Worm (Caenorhabditis elegans): Measurements from ENCODE around the gene F22B5.6.

Gene F22B5.6

ce11 chrII:8456681-8457389, 841 bp upstream of the F22B5.6 start:
- no peak for TF ChIP-seq ceh-24 (tag; optimal IDR thresholded peaks at IDR 0.05)
- TF ChIP-seq pax-1 (tag; optimal IDR thresholded peaks at IDR 0.05): no peak
- no peak for TF ChIP-seq ceh-9 (tag; optimal IDR thresholded peaks at IDR 0.05)
- no peak for TF ChIP-seq pha-2 (tag; optimal IDR thresholded peaks at IDR 0.05)
- no peak for TF ChIP-seq C08G9.2 (tag; optimal IDR thresholded peaks at IDR 0.05)
- TF ChIP-seq sdc-2 (tag; optimal IDR thresholded peaks at IDR 0.05): no peak
- no peak for TF ChIP-seq ztf-16 (tag; optimal IDR thresholded peaks at IDR 0.05)
- TF ChIP-seq zip-5 (tag; optimal IDR thresholded peaks at IDR 0.05): no peak
- no peak for TF ChIP-seq ahr-1 (tag; optimal IDR thresholded peaks at IDR 0.05)
- no peak for TF ChIP-seq hlh-15 (tag; optimal IDR thresholded peaks at IDR 0.05)
- TF ChIP-seq ceh-18 (tag; optimal IDR thresholded peaks at IDR 0.05): no peak
- TF ChIP-seq ttx-3 (tag; optimal IDR thresholded peaks at IDR 0.05): no peak
- TF ChIP-seq nhr-11 (tag; optimal IDR thresholded peaks at IDR 0.05): no peak
- TF ChIP-seq C38D4.7 (GFP tag; optimal IDR thresholded peaks at IDR 0.05): no peak
- TF ChIP-seq T23F11.4 (GFP tag; optimal IDR thresholded peaks at IDR 0.05): no peak
- TF ChIP-seq K09A11.1 (tag; optimal IDR thresholded peaks at IDR 0.05; ENCODE audit: insufficient read depth): no peak
- TF ChIP-seq tbx-7 (tag; optimal IDR thresholded peaks at IDR 0.05): no peak
- TF ChIP-seq odd-2 (tag; optimal IDR thresholded peaks at IDR 0.05): no peak

ce11 chrII:8454513-8454912, 1.5 kb downstream of the F22B5.6 start, which contains the start of gene F22B5.5:
Gene F22B5.5 (minus strand): TSS chrII:8454613.
- TF ChIP-seq che-1 (tag; optimal IDR thresholded peaks at IDR 0.05) (no peak), K02D7.2 (tag; optimal IDR thresholded peaks at IDR 0.05) (no peak), pqm-1 (tag; optimal IDR thresholded peaks at IDR 0.05) (no peak), Y22D7AL.16 (tag; optimal IDR thresholded peaks at IDR 0.05) (no peak), ceh-48 (tag; optimal IDR thresholded peaks at IDR 0.05) (no peak), pag-3 (tag; optimal IDR thresholded peaks at IDR 0.05; ENCODE audit: borderline replicate concordance) (no peak)

DNA sequence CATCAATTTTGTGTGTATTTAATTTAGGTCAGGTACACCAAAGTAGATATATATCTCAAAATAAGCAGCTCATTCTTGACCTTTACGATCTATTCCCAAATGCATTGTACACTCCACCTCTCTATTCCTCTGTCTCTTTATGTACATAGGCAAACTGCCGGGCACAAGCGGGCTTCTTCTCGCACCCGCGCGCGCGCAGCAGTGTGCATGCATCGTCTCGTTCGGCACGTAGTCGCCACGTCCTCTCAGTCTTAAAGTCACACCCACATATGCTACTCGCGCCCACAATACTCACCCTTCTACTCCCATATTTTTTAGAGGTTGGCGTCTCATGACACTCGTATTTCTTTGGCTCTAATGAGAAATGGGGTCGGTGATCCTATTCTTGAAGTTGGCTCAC, 4.6 kb downstream of the F22B5.6 start:
- TF ChIP-seq ceh-14 (tag; optimal IDR thresholded peaks at IDR 0.05) (no peak), ceh-31 (tag; optimal IDR thresholded peaks at IDR 0.05) (no peak), lin-11 (tag; optimal IDR thresholded peaks at IDR 0.05) (no peak), sdc-2 (tag; optimal IDR thresholded peaks at IDR 0.05) (no peak), ceh-2 (tag; optimal IDR thresholded peaks at IDR 0.05) (no peak), ceh-34 (tag; optimal IDR thresholded peaks at IDR 0.05) (no peak)

ce11 chrII:8450750-8451149, 5.2 kb downstream of the F22B5.6 start:
- TF ChIP-seq ceh-34 (tag; optimal IDR thresholded peaks at IDR 0.05): no peak
- no peak for TF ChIP-seq ceh-14 (tag; optimal IDR thresholded peaks at IDR 0.05)
- TF ChIP-seq ceh-18 (tag; optimal IDR thresholded peaks at IDR 0.05): no peak
- no peak for TF ChIP-seq fax-1 (tag; optimal IDR thresholded peaks at IDR 0.05)
- no peak for TF ChIP-seq ahr-1 (tag; optimal IDR thresholded peaks at IDR 0.05)
- TF ChIP-seq elt-2 (tag; optimal IDR thresholded peaks at IDR 0.05): no peak
- no peak for TF ChIP-seq ztf-16 (tag; optimal IDR thresholded peaks at IDR 0.05)
- TF ChIP-seq zip-5 (tag; optimal IDR thresholded peaks at IDR 0.05): no peak

- no peak for TF ChIP-seq lim-6 (tag; optimal IDR thresholded peaks at IDR 0.05)
- no peak for TF ChIP-seq lin-11 (tag; optimal IDR thresholded peaks at IDR 0.05)
- TF ChIP-seq ceh-22 (tag; optimal IDR thresholded peaks at IDR 0.05): no peak
- TF ChIP-seq ztf-16 (tag; optimal IDR thresholded peaks at IDR 0.05): no peak
- TF ChIP-seq pqm-1 (tag; optimal IDR thresholded peaks at IDR 0.05): no peak
- TF ChIP-seq ceh-24 (tag; optimal IDR thresholded peaks at IDR 0.05): no peak
- no peak for TF ChIP-seq pha-4 (tag; optimal IDR thresholded peaks at IDR 0.05)
- TF ChIP-seq gmeb-2 (tag; optimal IDR thresholded peaks at IDR 0.05): no peak
- no peak for TF ChIP-seq pros-1 (tag; optimal IDR thresholded peaks at IDR 0.05)
- no peak for TF ChIP-seq tbx-2 (tag; optimal IDR thresholded peaks at IDR 0.05)
- no peak for TF ChIP-seq tbx-7 (tag; optimal IDR thresholded peaks at IDR 0.05)
- no peak for TF ChIP-seq ref-2 (tag; optimal IDR thresholded peaks at IDR 0.05)
- TF ChIP-seq syd-9 (tag; optimal IDR thresholded peaks at IDR 0.05): no peak
- TF ChIP-seq ahr-1 (tag; optimal IDR thresholded peaks at IDR 0.05): no peak
- no peak for TF ChIP-seq Y22D7AL.16 (tag; optimal IDR thresholded peaks at IDR 0.05)
- no peak for TF ChIP-seq unc-55 (GFP tag; optimal IDR thresholded peaks at IDR 0.05)
- TF ChIP-seq ceh-48 (tag; optimal IDR thresholded peaks at IDR 0.05): no peak
Observed at ce11 chrII:8449660-8450118, 6.3 kb downstream of the F22B5.6 start, which contains the start of gene F22B5.4. Gene F22B5.4 (plus strand): TSS chrII:8449710.
